Worm (Caenorhabditis elegans) whole organism, midembryonic: ENCODE results near the gene C08E8.4.
A peak's percentile ranks its signal among the peaks of the same experiment; 100 is the strongest.

Experiments
- T22C8.4 ChIP-seq: fragments of 200-800 bp; sonication (Bioruptor generic); IDR thresholded peaks from 2 replicates; pipeline ENCODE4 v1.3.6; 2022; ENCODE audit warnings: missing genetic modification characterization, missing compliant biosample characterization
- cog-1 ChIP-seq: sonication (generic microtip); optimal IDR thresholded peaks from 2 replicates; lab custom pipeline; 2016; ENCODE audit warnings: missing genetic modification characterization, missing compliant biosample characterization
- flt-1 ChIP-seq: fragments of 200-800 bp; sonication (Bioruptor generic); IDR thresholded peaks from 2 replicates; pipeline ENCODE4 v1.3.6; 2022; ENCODE audit warnings: missing genetic modification characterization, missing compliant biosample characterization
- klf-2 ChIP-seq: fragments of 200-800 bp; sonication (Bioruptor generic); conservative IDR thresholded peaks from 2 replicates; pipeline ENCODE4 v1.3.6; 2022; ENCODE audit warnings: missing genetic modification reagents, missing genetic modification characterization, missing compliant biosample characterization
- med-1 ChIP-seq: sonication (generic microtip); optimal IDR thresholded peaks from 2 replicates; lab custom pipeline; 2017; ENCODE audit warnings: missing genetic modification characterization, mild to moderate bottlenecking, missing compliant biosample characterization, antibody characterized with exemption, missing genetic modification reagents; ENCODE audit not compliant: insufficient read depth
- ref-1 ChIP-seq: fragments of 200-800 bp; sonication (Bioruptor generic); conservative IDR thresholded peaks from 2 replicates; pipeline ENCODE4 v1.3.6; 2022; ENCODE audit warnings: missing genetic modification reagents, missing genetic modification characterization, missing compliant biosample characterization
- tab-1 ChIP-seq: fragments of 200-800 bp; sonication (Bioruptor generic); IDR thresholded peaks from 2 replicates; pipeline ENCODE4 v1.3.6; 2022; ENCODE audit warnings: missing genetic modification characterization, missing compliant biosample characterization
- ztf-23 ChIP-seq: fragments of 200-800 bp; sonication (Bioruptor generic); IDR thresholded peaks from 2 replicates; pipeline ENCODE4 v1.3.6; 2022; ENCODE audit warnings: missing genetic modification reagents, missing genetic modification characterization, missing compliant biosample characterization
- ztf-29 ChIP-seq: fragments of 200-800 bp; sonication (Bioruptor generic); IDR thresholded peaks from 2 replicates; pipeline ENCODE4 v1.3.6; 2022; ENCODE audit warnings: missing genetic modification reagents, missing genetic modification characterization, missing compliant biosample characterization

C08E8.4 gene

ce11 chrV:18371579-18371978 is at the start of gene C08E8.4:
TSS of gene C08E8.4 (plus strand) at chrV:18371846.
- no peak for TF ChIP-seq klf-2 (GFP tag; lab: Robert Waterston, UW)
- no peak for TF ChIP-seq med-1 (GFP tag; lab: Kevin White, UChicago)
- no peak for TF ChIP-seq flt-1 (GFP tag; lab: Robert Waterston, UW)
- TF ChIP-seq ztf-23 (GFP tag; lab: Robert Waterston, UW): no peak
- no peak for TF ChIP-seq ztf-29
- no peak for TF ChIP-seq ref-1 (GFP tag; lab: Robert Waterston, UW)
- no peak for TF ChIP-seq cog-1 (tag; lab: Kevin White, UChicago)
- TF ChIP-seq tab-1 (GFP tag; lab: Robert Waterston, UW): no peak
- TF ChIP-seq T22C8.4 (GFP tag; lab: Robert Waterston, UW): no peak

ce11 chrV:18323231-18323630 is 48.4 kb upstream of the C08E8.4 start, which contains the start of gene B0462.5:
TSS of gene B0462.5 (minus strand) at chrV:18323331.
- no peak for TF ChIP-seq flt-1 (GFP tag; lab: Robert Waterston, UW)
- no peak for TF ChIP-seq tab-1 (GFP tag; lab: Robert Waterston, UW)
- TF ChIP-seq klf-2 (GFP tag; lab: Robert Waterston, UW): no peak
- TF ChIP-seq ref-1 (GFP tag; lab: Robert Waterston, UW): no peak
- no peak for TF ChIP-seq med-1 (GFP tag; lab: Kevin White, UChicago)
- no peak for TF ChIP-seq T22C8.4 (GFP tag; lab: Robert Waterston, UW)
- no peak for TF ChIP-seq cog-1 (tag; lab: Kevin White, UChicago)
- no peak for TF ChIP-seq ztf-29
- no peak for TF ChIP-seq ztf-23 (GFP tag; lab: Robert Waterston, UW)

- no peak for TF ChIP-seq ztf-29
- no peak for TF ChIP-seq klf-2 (GFP tag; lab: Robert Waterston, UW)
- TF ChIP-seq tab-1 (GFP tag; lab: Robert Waterston, UW): no peak
- no peak for TF ChIP-seq T22C8.4 (GFP tag; lab: Robert Waterston, UW)
- TF ChIP-seq cog-1 (tag; lab: Kevin White, UChicago): no peak
- no peak for TF ChIP-seq med-1 (GFP tag; lab: Kevin White, UChicago)
- TF ChIP-seq ztf-23 (GFP tag; lab: Robert Waterston, UW): no peak
- TF ChIP-seq ref-1 (GFP tag; lab: Robert Waterston, UW): no peak
- TF ChIP-seq flt-1 (GFP tag; lab: Robert Waterston, UW): no peak
Measured at ce11 chrV:18324525-18324924, 47.1 kb upstream of the C08E8.4 start.

DNA sequence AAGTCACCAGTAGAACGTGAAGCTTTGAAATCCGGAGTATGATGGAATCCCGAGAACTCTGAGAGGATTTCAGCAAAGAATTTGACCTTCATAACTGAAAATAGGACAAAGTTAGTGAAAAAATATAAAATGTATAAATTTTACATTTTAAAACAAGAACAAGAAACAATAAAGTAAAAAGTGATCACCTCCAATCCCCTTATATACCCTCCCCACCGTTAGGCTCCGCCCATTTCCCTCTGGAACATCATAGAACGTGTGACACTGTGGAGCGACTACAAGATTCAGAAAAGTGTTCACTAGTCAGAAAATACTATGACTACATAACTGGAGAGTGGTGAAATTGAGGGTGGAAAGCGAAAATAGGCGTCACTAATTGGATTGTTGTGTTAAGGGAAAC is 40.6 kb upstream of the C08E8.4 start, which contains the start of gene B0462.4:
Gene B0462.4, minus strand, starts transcription at position 101 of the 400 bp plus-strand sequence.
- no peak for TF ChIP-seq med-1 (GFP tag; lab: Kevin White, UChicago)
- TF ChIP-seq klf-2 (GFP tag; lab: Robert Waterston, UW): no peak
- no peak for TF ChIP-seq flt-1 (GFP tag; lab: Robert Waterston, UW)
- no peak for TF ChIP-seq ref-1 (GFP tag; lab: Robert Waterston, UW)
- no peak for TF ChIP-seq cog-1 (tag; lab: Kevin White, UChicago)
- TF ChIP-seq T22C8.4 (GFP tag; lab: Robert Waterston, UW): no peak
- no peak for TF ChIP-seq tab-1 (GFP tag; lab: Robert Waterston, UW)
- no peak for TF ChIP-seq ztf-29
- no peak for TF ChIP-seq ztf-23 (GFP tag; lab: Robert Waterston, UW)

ce11 chrV:18337643-18338042 is 34.0 kb upstream of the C08E8.4 start:
- TF ChIP-seq klf-2 (GFP tag; lab: Robert Waterston, UW): no peak
- TF ChIP-seq T22C8.4 (GFP tag; lab: Robert Waterston, UW): peak; percentile 51; the same call in 1 of the 2 replicates

DNA sequence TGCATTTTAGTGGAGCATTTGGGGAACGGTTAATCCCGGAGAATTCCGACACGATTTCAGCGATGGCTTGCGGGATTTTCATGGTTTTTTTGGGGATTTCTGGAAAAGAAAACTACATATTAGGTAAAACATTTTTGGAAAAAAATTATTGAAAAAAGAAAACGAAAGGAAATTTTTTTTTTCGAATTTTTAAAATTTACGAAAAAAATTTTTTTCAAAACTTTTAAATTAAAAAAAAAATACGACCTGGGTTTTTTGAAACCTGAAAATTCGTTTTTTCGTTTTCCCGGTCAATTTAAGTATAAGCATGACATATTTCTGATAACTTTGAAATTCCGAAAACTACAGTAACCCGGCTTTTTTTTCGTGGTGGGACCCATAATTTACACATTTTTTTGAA is 31.8 kb upstream of the C08E8.4 start, which contains the start of gene C08E8.10:
Gene C08E8.10, minus strand, starts transcription at position 101 of the 400 bp plus-strand sequence.
- TF ChIP-seq ztf-29 (no peak), klf-2 (GFP tag; lab: Robert Waterston, UW) (no peak), ztf-23 (GFP tag; lab: Robert Waterston, UW) (no peak), T22C8.4 (GFP tag; lab: Robert Waterston, UW) (no peak), flt-1 (GFP tag; lab: Robert Waterston, UW) (no peak), ref-1 (GFP tag; lab: Robert Waterston, UW) (no peak), tab-1 (GFP tag; lab: Robert Waterston, UW) (no peak), cog-1 (tag; lab: Kevin White, UChicago) (no peak), med-1 (GFP tag; lab: Kevin White, UChicago) (no peak)

DNA sequence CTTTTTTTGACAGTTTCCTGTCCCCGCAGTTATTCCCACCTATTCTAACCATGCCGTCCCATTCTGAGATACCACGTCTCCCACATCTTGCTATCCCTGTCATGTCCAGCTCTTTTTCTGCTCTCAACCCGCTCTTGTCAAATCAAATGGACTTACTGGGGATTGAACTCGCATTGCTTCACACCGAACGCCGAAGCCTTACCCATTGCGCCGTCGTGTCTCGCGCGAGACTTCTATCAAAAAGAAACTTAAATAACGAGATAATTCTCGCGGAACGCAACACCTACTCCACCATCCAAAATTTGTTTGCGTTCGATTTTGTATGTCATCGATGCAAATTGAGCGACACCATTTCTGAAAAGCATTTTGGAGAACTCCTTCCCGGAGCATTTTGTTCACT is 27.5 kb upstream of the C08E8.4 start:
- TF ChIP-seq ztf-23 (GFP tag; lab: Robert Waterston, UW) (no peak), ztf-29 (no peak), klf-2 (GFP tag; lab: Robert Waterston, UW) (no peak), med-1 (GFP tag; lab: Kevin White, UChicago) (no peak), flt-1 (GFP tag; lab: Robert Waterston, UW) (no peak), ref-1 (GFP tag; lab: Robert Waterston, UW) (no peak), tab-1 (GFP tag; lab: Robert Waterston, UW) (no peak), T22C8.4 (GFP tag; lab: Robert Waterston, UW) (no peak), cog-1 (tag; lab: Kevin White, UChicago) (no peak)

- TF ChIP-seq flt-1 (GFP tag; lab: Robert Waterston, UW) (no peak), ztf-29 (no peak), T22C8.4 (GFP tag; lab: Robert Waterston, UW) (no peak), ref-1 (GFP tag; lab: Robert Waterston, UW) (no peak), tab-1 (GFP tag; lab: Robert Waterston, UW) (no peak), med-1 (GFP tag; lab: Kevin White, UChicago) (no peak), ztf-23 (GFP tag; lab: Robert Waterston, UW) (no peak), cog-1 (tag; lab: Kevin White, UChicago) (no peak), klf-2 (GFP tag; lab: Robert Waterston, UW) (no peak)
Measured at ce11 chrV:18346080-18346479, 25.6 kb upstream of the C08E8.4 start.

DNA sequence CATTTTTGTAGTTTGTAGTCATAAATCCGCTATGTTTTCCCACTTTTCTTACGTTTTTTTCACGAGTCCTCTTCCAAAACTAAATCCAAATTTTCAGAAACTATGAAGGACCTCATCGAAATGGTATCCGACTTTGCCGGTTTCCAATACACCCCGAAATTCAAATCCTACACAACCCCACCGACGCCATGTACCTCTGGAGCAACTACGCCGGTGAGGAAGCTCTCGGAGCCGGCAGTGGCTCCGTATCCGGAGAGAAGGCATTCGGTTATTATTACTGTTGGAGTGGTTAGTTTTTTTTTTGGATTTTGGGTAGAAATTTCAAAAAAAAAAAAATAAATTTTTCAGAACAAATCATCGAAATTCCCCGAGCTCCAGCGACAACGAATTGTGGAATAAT is 21.6 kb upstream of the C08E8.4 start, which contains the start of gene C08E8.3:
Gene C08E8.3, plus strand, starts transcription at position 84 of the 400 bp plus-strand sequence.
- no peak for TF ChIP-seq T22C8.4 (GFP tag; lab: Robert Waterston, UW)
- no peak for TF ChIP-seq flt-1 (GFP tag; lab: Robert Waterston, UW)
- TF ChIP-seq klf-2 (GFP tag; lab: Robert Waterston, UW): no peak
- TF ChIP-seq med-1 (GFP tag; lab: Kevin White, UChicago): no peak
- no peak for TF ChIP-seq ztf-29
- no peak for TF ChIP-seq tab-1 (GFP tag; lab: Robert Waterston, UW)
- TF ChIP-seq ztf-23 (GFP tag; lab: Robert Waterston, UW): no peak
- TF ChIP-seq ref-1 (GFP tag; lab: Robert Waterston, UW): no peak
- no peak for TF ChIP-seq cog-1 (tag; lab: Kevin White, UChicago)
